Worm (Caenorhabditis elegans) whole organism, early embryonic: ENCODE data around the gene cha-1.

Experiments used
- F13C5.2 ChIP-seq: sonication (generic microtip); optimal IDR thresholded peaks from 2 replicates; lab custom pipeline; 2017; ENCODE audit warnings: mild to moderate bottlenecking, missing genetic modification characterization, inconsistent platforms, missing compliant biosample characterization
- ama-1 ChIP-seq: fragments of 150-350 bp; optimal IDR thresholded peaks from 2 replicates; lab custom pipeline; 2014
- pes-1 ChIP-seq: fragments of 200-800 bp; sonication (Bioruptor generic); IDR thresholded peaks from 2 replicates; pipeline ENCODE4 v1.3.6; 2022; ENCODE audit warnings: missing genetic modification reagents, missing genetic modification characterization, missing compliant biosample characterization
- tbx-11 ChIP-seq: fragments of 200-800 bp; sonication (Bioruptor generic); IDR thresholded peaks from 2 replicates; pipeline ENCODE4 v1.3.6; 2022; ENCODE audit warnings: missing genetic modification characterization, missing compliant biosample characterization

DNA sequence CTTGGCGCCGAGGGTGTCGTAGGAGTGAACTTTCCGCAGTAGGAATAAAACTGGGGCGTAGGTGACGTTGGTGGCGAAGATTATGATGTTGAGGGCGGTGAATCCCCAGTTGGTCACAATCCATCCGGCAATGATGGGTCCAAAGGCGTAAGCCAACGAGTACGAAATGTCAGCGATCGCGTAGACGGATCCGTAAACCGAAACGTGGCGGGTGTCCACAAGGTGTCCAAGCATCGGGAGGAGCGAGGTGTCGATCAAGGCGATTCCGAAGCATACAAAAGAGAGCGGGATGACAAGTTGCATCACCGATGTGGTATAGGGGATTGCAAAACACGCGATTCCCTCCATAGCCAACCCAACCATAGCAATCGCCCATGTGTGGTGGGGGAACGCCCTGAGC, 5.8 kb downstream of the cha-1 start:
- TF ChIP-seq ama-1 (lab: Kevin White, UChicago) (no peak), pes-1 (GFP tag; lab: Robert Waterston, UW) (no peak), F13C5.2 (no peak), tbx-11 (no peak)
